Fruit fly (Drosophila melanogaster) whole organism, embryonic: ENCODE data around the gene Lztr1.
A peak's percentile ranks its signal among the peaks of the same experiment; 100 is the strongest.

Source experiments
- Adf1 ChIP-seq: fragments of 200-800 bp; sonication (Bioruptor generic); IDR thresholded peaks from 2 replicates; pipeline ENCODE4 v1.3.6; 2022; ENCODE audit warnings: missing biosample characterization, missing genetic modification characterization
- Aef1 ChIP-seq: fragments of 200-800 bp; sonication (Bioruptor generic); IDR thresholded peaks from 3 replicates; pipeline ENCODE4 v1.3.6; 2022; ENCODE audit warnings: missing biosample characterization, missing genetic modification characterization
- Atf3 ChIP-seq: fragments of 200-800 bp; sonication (Bioruptor generic); optimal IDR thresholded peaks from 3 replicates; lab custom pipeline; 2016; ENCODE audit warnings: missing biosample characterization, missing genetic modification characterization
- CG10462 ChIP-seq: fragments of 200-800 bp; sonication (Bioruptor generic); optimal IDR thresholded peaks from 2 replicates; lab custom pipeline; 2016; ENCODE audit warnings: missing biosample characterization, missing genetic modification characterization
- CG11696 ChIP-seq: fragments of 200-800 bp; sonication (Bioruptor generic); IDR thresholded peaks from 2 replicates; pipeline ENCODE4 v1.3.6; 2022; ENCODE audit warnings: missing biosample characterization, missing genetic modification characterization
- CG12236 ChIP-seq: fragments of 200-800 bp; sonication (Bioruptor generic); optimal IDR thresholded peaks from 2 replicates; lab custom pipeline; 2016; ENCODE audit warnings: missing biosample characterization, missing genetic modification characterization
- CG13296 ChIP-seq: fragments of 200-800 bp; sonication (Bioruptor generic); optimal IDR thresholded peaks from 3 replicates; lab custom pipeline; 2018; ENCODE audit warnings: missing biosample characterization, mild to moderate bottlenecking, missing genetic modification characterization
- CG13775 ChIP-seq: fragments of 200-800 bp; sonication (Bioruptor generic); optimal IDR thresholded peaks from 3 replicates; lab custom pipeline; 2017; ENCODE audit warnings: missing biosample characterization, mild to moderate bottlenecking, missing genetic modification characterization
- CG15514 ChIP-seq: fragments of 200-800 bp; sonication (Bioruptor generic); optimal IDR thresholded peaks from 3 replicates; lab custom pipeline; 2017; ENCODE audit warnings: missing biosample characterization, missing genetic modification characterization, mild to moderate bottlenecking, moderate library complexity, missing genetic modification reagents
- CG17359 ChIP-seq: fragments of 200-800 bp; sonication (Bioruptor generic); optimal IDR thresholded peaks from 3 replicates; lab custom pipeline; 2018; ENCODE audit warnings: missing biosample characterization, mild to moderate bottlenecking, missing genetic modification characterization, moderate library complexity
- CG17612 ChIP-seq: fragments of 200-800 bp; sonication (Bioruptor generic); IDR thresholded peaks from 2 replicates; pipeline ENCODE4 v1.3.6; 2022; ENCODE audit warnings: missing biosample characterization, missing genetic modification characterization
- CG18262 ChIP-seq: fragments of 200-800 bp; optimal IDR thresholded peaks from 3 replicates; lab custom pipeline; 2019; ENCODE audit warnings: missing biosample characterization, mild to moderate bottlenecking, missing genetic modification characterization, moderate library complexity
- CG18599 ChIP-seq: fragments of 200-800 bp; sonication (Bioruptor generic); optimal IDR thresholded peaks from 3 replicates; lab custom pipeline; 2017; ENCODE audit warnings: missing biosample characterization, missing genetic modification characterization, mild to moderate bottlenecking, moderate library complexity, missing genetic modification reagents
- CG2678 ChIP-seq: fragments of 200-800 bp; sonication (Bioruptor generic); optimal IDR thresholded peaks from 3 replicates; lab custom pipeline; 2019; ENCODE audit warnings: missing biosample characterization, mild to moderate bottlenecking, missing genetic modification characterization, moderate library complexity
- CG2889 ChIP-seq: fragments of 200-800 bp; sonication (Bioruptor generic); IDR thresholded peaks from 3 replicates; pipeline ENCODE4 v1.3.6; 2022; ENCODE audit warnings: missing biosample characterization, missing genetic modification characterization
- CG31388 ChIP-seq: fragments of 200-800 bp; sonication (Bioruptor generic); optimal IDR thresholded peaks from 2 replicates; lab custom pipeline; 2016; ENCODE audit warnings: missing biosample characterization, missing genetic modification characterization
- CG33213 ChIP-seq: fragments of 200-800 bp; sonication (Bioruptor generic); optimal IDR thresholded peaks from 3 replicates; lab custom pipeline; 2016; ENCODE audit warnings: missing biosample characterization, missing genetic modification characterization
- CG4404 ChIP-seq: fragments of 200-800 bp; sonication (Bioruptor generic); IDR thresholded peaks from 2 replicates; pipeline ENCODE4 v1.3.6; 2022; ENCODE audit warnings: missing biosample characterization, missing genetic modification characterization
- CG6272 ChIP-seq: fragments of 200-800 bp; sonication (Bioruptor generic); IDR thresholded peaks from 2 replicates; pipeline ENCODE4 v1.3.6; 2022; ENCODE audit warnings: missing biosample characterization, missing genetic modification characterization
- CG6683 ChIP-seq: fragments of 200-800 bp; sonication (Bioruptor generic); optimal IDR thresholded peaks from 2 replicates; lab custom pipeline; 2017; ENCODE audit warnings: missing biosample characterization, mild to moderate bottlenecking, missing genetic modification characterization, missing genetic modification reagents
- CG6813 ChIP-seq: fragments of 200-800 bp; sonication (Bioruptor generic); optimal IDR thresholded peaks from 2 replicates; lab custom pipeline; 2017; ENCODE audit warnings: missing biosample characterization, missing genetic modification characterization, mild to moderate bottlenecking, moderate library complexity, missing genetic modification reagents
- CG9215 ChIP-seq: fragments of 200-800 bp; sonication (Bioruptor generic); IDR thresholded peaks from 2 replicates; pipeline ENCODE4 v1.3.6; 2022; ENCODE audit warnings: missing biosample characterization, missing genetic modification characterization
- CG9727 ChIP-seq: fragments of 200-800 bp; sonication (Bioruptor generic); optimal IDR thresholded peaks from 3 replicates; lab custom pipeline; 2017; ENCODE audit warnings: missing biosample characterization, mild to moderate bottlenecking, missing genetic modification characterization
- Elba2 ChIP-seq: fragments of 200-800 bp; sonication (Bioruptor generic); optimal IDR thresholded peaks from 3 replicates; lab custom pipeline; 2016; ENCODE audit warnings: missing biosample characterization, missing genetic modification characterization
- Hey ChIP-seq: fragments of 200-800 bp; sonication (Bioruptor generic); optimal IDR thresholded peaks from 3 replicates; lab custom pipeline; 2018; ENCODE audit warnings: missing biosample characterization, mild to moderate bottlenecking, missing genetic modification characterization
- HmgZ ChIP-seq: fragments of 200-800 bp; sonication (Bioruptor generic); optimal IDR thresholded peaks from 2 replicates; lab custom pipeline; 2018; ENCODE audit warnings: missing biosample characterization, mild to moderate bottlenecking, missing genetic modification characterization
- Hr39 ChIP-seq: fragments of >200 bp; optimal IDR thresholded peaks from 2 replicates; lab custom pipeline; 2017
- Lhr ChIP-seq: fragments of 200-800 bp; sonication (Bioruptor generic); optimal IDR thresholded peaks from 3 replicates; lab custom pipeline; 2017; ENCODE audit warnings: mild to moderate bottlenecking, missing biosample characterization, missing genetic modification reagents, missing genetic modification characterization
- Meics ChIP-seq: fragments of 200-800 bp; sonication (Bioruptor generic); optimal IDR thresholded peaks from 2 replicates; lab custom pipeline; 2017; ENCODE audit warnings: missing biosample characterization, mild to moderate bottlenecking, missing genetic modification characterization
- Mes4 ChIP-seq: fragments of 200-800 bp; sonication (Bioruptor generic); optimal IDR thresholded peaks from 2 replicates; lab custom pipeline; 2016; ENCODE audit warnings: missing biosample characterization, missing genetic modification characterization
- Nf-YA ChIP-seq: fragments of 200-800 bp; sonication (Bioruptor generic); IDR thresholded peaks from 2 replicates; pipeline ENCODE4 v1.3.6; 2022; ENCODE audit warnings: missing biosample characterization, missing genetic modification characterization
- Oaz ChIP-seq: fragments of 200-800 bp; sonication (Bioruptor generic); IDR thresholded peaks from 2 replicates; pipeline ENCODE4 v1.3.6; 2022; ENCODE audit warnings: missing biosample characterization, missing genetic modification characterization
- ase ChIP-seq: fragments of 200-800 bp; sonication (Bioruptor generic); IDR thresholded peaks from 3 replicates; pipeline ENCODE4 v1.3.6; 2022; ENCODE audit warnings: missing biosample characterization, missing genetic modification characterization
- bab2 ChIP-seq: fragments of 200-800 bp; sonication (Bioruptor generic); optimal IDR thresholded peaks from 2 replicates; lab custom pipeline; 2016; ENCODE audit warnings: missing biosample characterization, missing genetic modification characterization
- chinmo ChIP-seq: fragments of 200-800 bp; sonication (Bioruptor generic); IDR thresholded peaks from 4 replicates; pipeline ENCODE4 v1.3.6; 2022; ENCODE audit warnings: missing biosample characterization, missing genetic modification characterization; ENCODE audit not compliant: partially characterized antibody
- chn ChIP-seq: fragments of 200-800 bp; sonication (Bioruptor generic); optimal IDR thresholded peaks from 2 replicates; lab custom pipeline; 2016; ENCODE audit warnings: missing biosample characterization, missing genetic modification characterization
- da ChIP-seq: fragments of 200-800 bp; sonication (Bioruptor generic); optimal IDR thresholded peaks from 2 replicates; lab custom pipeline; 2016; ENCODE audit warnings: missing biosample characterization, missing genetic modification characterization
- dmrt11E ChIP-seq: fragments of 200-800 bp; sonication (Bioruptor generic); optimal IDR thresholded peaks from 3 replicates; lab custom pipeline; 2018; ENCODE audit warnings: missing biosample characterization, mild to moderate bottlenecking, missing genetic modification characterization, moderate library complexity
- emc ChIP-seq: fragments of 200-800 bp; sonication (Bioruptor generic); optimal IDR thresholded peaks from 2 replicates; lab custom pipeline; 2016; ENCODE audit warnings: missing biosample characterization, missing genetic modification characterization
- gce ChIP-seq: fragments of 200-800 bp; sonication (Bioruptor generic); IDR thresholded peaks from 3 replicates; pipeline ENCODE4 v1.3.6; 2022; ENCODE audit warnings: missing biosample characterization, missing genetic modification characterization
- gsb-n ChIP-seq: fragments of 200-800 bp; sonication (Bioruptor generic); optimal IDR thresholded peaks from 3 replicates; lab custom pipeline; 2018; ENCODE audit warnings: missing biosample characterization, mild to moderate bottlenecking, missing genetic modification characterization
- her ChIP-seq: fragments of 200-800 bp; sonication (Bioruptor generic); optimal IDR thresholded peaks from 2 replicates; lab custom pipeline; 2016; ENCODE audit warnings: missing biosample characterization, missing genetic modification characterization
- klu ChIP-seq: fragments of 200-800 bp; sonication (Bioruptor generic); IDR thresholded peaks from 2 replicates; pipeline ENCODE4 v1.3.6; 2022; ENCODE audit warnings: missing biosample characterization, missing genetic modification characterization
- knrl ChIP-seq: fragments of 200-800 bp; sonication (Bioruptor generic); IDR thresholded peaks from 3 replicates; pipeline ENCODE4 v1.3.6; 2022; ENCODE audit warnings: missing biosample characterization, missing genetic modification characterization; ENCODE audit not compliant: partially characterized antibody
- lbe ChIP-seq: fragments of 200-800 bp; sonication (Bioruptor generic); optimal IDR thresholded peaks from 2 replicates; lab custom pipeline; 2016; ENCODE audit warnings: missing biosample characterization, mild to moderate bottlenecking, missing genetic modification characterization
- odd ChIP-seq: fragments of 200-800 bp; sonication (Bioruptor generic); optimal IDR thresholded peaks from 2 replicates; lab custom pipeline; 2017; ENCODE audit warnings: missing biosample characterization, mild to moderate bottlenecking, missing genetic modification characterization
- pb ChIP-seq: fragments of 200-800 bp; sonication (Bioruptor generic); optimal IDR thresholded peaks from 3 replicates; lab custom pipeline; 2016; ENCODE audit warnings: missing biosample characterization, missing genetic modification characterization
- pum ChIP-seq: fragments of 200-800 bp; sonication (Bioruptor generic); optimal IDR thresholded peaks from 2 replicates; lab custom pipeline; 2016; ENCODE audit warnings: missing biosample characterization, missing genetic modification characterization
- repo ChIP-seq: fragments of 200-800 bp; sonication (Bioruptor generic); optimal IDR thresholded peaks from 2 replicates; lab custom pipeline; 2016; ENCODE audit warnings: missing biosample characterization, missing genetic modification characterization
- row ChIP-seq: fragments of 200-800 bp; sonication (Bioruptor generic); IDR thresholded peaks from 3 replicates; pipeline ENCODE4 v1.3.6; 2022; ENCODE audit warnings: missing biosample characterization, missing genetic modification characterization
- tll ChIP-seq, 2 experiments: fragments of 200-800 bp in 1 of 2; fragments of >200 bp in 1 of 2; sonication (Bioruptor generic) in 1 of 2; optimal IDR thresholded peaks; 2 replicates each; lab custom pipeline; 2017 to 2019; ENCODE audit warnings: missing biosample characterization in 2 of 2, missing genetic modification characterization in 2 of 2, mild to moderate bottlenecking in 1 of 2, moderate library complexity in 1 of 2
- wor ChIP-seq: fragments of 200-800 bp; sonication (Bioruptor generic); IDR thresholded peaks from 2 replicates; pipeline ENCODE4 v1.3.6; 2022; ENCODE audit warnings: missing biosample characterization, missing genetic modification characterization

Gene Lztr1

DNA sequence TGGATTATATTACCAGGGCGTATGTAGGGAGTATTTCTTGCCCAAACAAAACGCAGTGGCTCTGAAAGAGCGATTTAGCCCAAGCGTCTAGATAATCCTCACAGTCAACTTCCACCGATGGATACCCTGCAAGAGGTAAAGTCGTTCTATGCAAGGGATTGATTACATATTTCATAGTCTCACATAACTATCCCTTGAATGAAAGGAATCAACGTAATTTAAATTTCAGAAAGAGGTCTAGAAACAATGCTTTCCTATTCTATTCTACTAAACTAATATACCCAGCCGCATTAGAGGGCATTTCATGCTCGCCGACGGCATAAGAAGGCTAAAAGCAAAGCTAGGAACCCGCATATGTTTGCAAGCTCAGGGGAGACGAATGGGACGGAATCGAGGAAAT is 39.4 kb upstream of the Lztr1 start (continued):
- no peak for TF ChIP-seq lbe (GFP tag; lab: Kevin White, UChicago)
- TF ChIP-seq CG6683 = peak; percentile 6
- peak; percentile 5 for TF ChIP-seq CG9727 (GFP tag; lab: Kevin White, UChicago)
- TF ChIP-seq Elba2 (GFP tag; lab: Kevin White, UChicago) = no peak
- TF ChIP-seq chn (GFP tag; lab: Kevin White, UChicago) = no peak
- peak; percentile 84 for TF ChIP-seq CG18599
- no peak for TF ChIP-seq Lhr (GFP tag; lab: Kevin White, UChicago)
- peak; percentile 66 for TF ChIP-seq row (GFP tag; lab: Robert Waterston, UW)
- no peak for TF ChIP-seq pum (GFP tag; lab: Kevin White, UChicago)
- no peak for TF ChIP-seq knrl
- TF ChIP-seq CG2678 (tag; lab: Kevin White, UChicago) = peak; percentile 68
- TF ChIP-seq CG18262 (tag; lab: Kevin White, UChicago) = no peak
- no peak for TF ChIP-seq da (GFP tag; lab: Kevin White, UChicago)
- no peak for TF ChIP-seq odd (GFP tag; lab: Kevin White, UChicago)
- no peak for TF ChIP-seq CG2889
- TF ChIP-seq tll (GFP tag; optimal IDR thresholded peaks at IDR 0.05; lab: Kevin White, UChicago) = no peak
- peak; percentile 35 for TF ChIP-seq CG15514 (GFP tag; lab: Kevin White, UChicago)
- no peak for TF ChIP-seq CG10462 (GFP tag; lab: Kevin White, UChicago)
- peak; percentile 56 for TF ChIP-seq CG17359
- no peak for TF ChIP-seq Adf1 (GFP tag; lab: Robert Waterston, UW)
- no peak for TF ChIP-seq CG11696 (GFP tag; lab: Robert Waterston, UW)
- TF ChIP-seq klu (GFP tag; lab: Robert Waterston, UW) = no peak
- peak; percentile 59 for TF ChIP-seq Meics (GFP tag; lab: Kevin White, UChicago)
- no peak for TF ChIP-seq CG12236
- TF ChIP-seq bab2 (GFP tag; lab: Kevin White, UChicago) = no peak
- TF ChIP-seq CG4404 (GFP tag; lab: Robert Waterston, UW) = peak; percentile 27; the same call in 1 of the 2 replicates
- no peak for TF ChIP-seq HmgZ
- TF ChIP-seq CG33213 = no peak
- no peak for TF ChIP-seq repo (GFP tag; lab: Kevin White, UChicago)
- TF ChIP-seq Aef1 (GFP tag; lab: Robert Waterston, UW) = no peak
- no peak for TF ChIP-seq CG31388 (GFP tag; lab: Kevin White, UChicago)
- peak; percentile 17; the same call in 1 of the 2 replicates for TF ChIP-seq Oaz (GFP tag; lab: Robert Waterston, UW)
- peak; percentile 31; the same call in 1 of the 3 replicates for TF ChIP-seq ase (GFP tag; lab: Robert Waterston, UW)
- TF ChIP-seq Hey (tag; lab: Kevin White, UChicago) = no peak
- no peak for TF ChIP-seq wor (GFP tag; lab: Robert Waterston, UW)
- TF ChIP-seq dmrt11E = no peak
- 0 out of 2 replicates have a peak, but pooled peaks have one; percentile 31 for TF ChIP-seq CG9215 (GFP tag; lab: Robert Waterston, UW)
- no peak for TF ChIP-seq Atf3
- TF ChIP-seq CG6272 (GFP tag; lab: Robert Waterston, UW) = no peak
- TF ChIP-seq gsb-n (tag; lab: Kevin White, UChicago) = no peak
- no peak for TF ChIP-seq pb (GFP tag; lab: Kevin White, UChicago)
- TF ChIP-seq Nf-YA (GFP tag; lab: Robert Waterston, UW) = no peak; the same call in 1 of the 2 replicates
- TF ChIP-seq CG17612 (GFP tag; lab: Robert Waterston, UW) = no peak
- TF ChIP-seq her (GFP tag; lab: Kevin White, UChicago) = no peak
- no peak for TF ChIP-seq Mes4
- no peak for TF ChIP-seq emc (GFP tag; lab: Kevin White, UChicago)
- no peak for TF ChIP-seq gce (GFP tag; lab: Robert Waterston, UW)
- TF ChIP-seq CG13775 (GFP tag; lab: Kevin White, UChicago) = no peak
- TF ChIP-seq Hr39 (lab: Kevin White, UChicago) = no peak
- peak; percentile 45 for TF ChIP-seq CG13296 (GFP tag; lab: Kevin White, UChicago)
- no peak for TF ChIP-seq CG6813 (GFP tag; lab: Kevin White, UChicago)
- TF ChIP-seq chinmo (GFP tag; lab: Robert Waterston, UW) = no peak
